Worm (Caenorhabditis elegans) whole organism, L1 larva: Measurements from ENCODE around the gene F54B3.2.

Source experiments
- blmp-1 ChIP-seq: fragments of 150-350 bp; optimal IDR thresholded peaks from 2 replicates; lab custom pipeline; 2014; ENCODE audit warnings: missing biosample characterization, missing genetic modification characterization
- dpl-1 ChIP-seq, 3 experiments: fragments of 150-350 bp in 2 of 3; sonication (generic microtip) in 1 of 3; optimal IDR thresholded peaks; 2 replicates each; lab custom pipeline; 2014 to 2017; ENCODE audit warnings: missing biosample characterization in 3 of 3, missing genetic modification characterization in 3 of 3, missing genetic modification reagents in 3 of 3
- egl-27 ChIP-seq, 2 experiments: fragments of 150-350 bp in 1 of 2; sonication (generic microtip); optimal IDR thresholded peaks; 3 replicates each; lab custom pipeline; 2017 to 2018; ENCODE audit warnings: missing biosample characterization in 2 of 2, missing genetic modification characterization in 2 of 2, missing genetic modification reagents in 2 of 2
- nhr-11 ChIP-seq: fragments of 150-350 bp; optimal IDR thresholded peaks from 2 replicates; lab custom pipeline; 2014; ENCODE audit warnings: missing biosample characterization, missing genetic modification characterization

DNA sequence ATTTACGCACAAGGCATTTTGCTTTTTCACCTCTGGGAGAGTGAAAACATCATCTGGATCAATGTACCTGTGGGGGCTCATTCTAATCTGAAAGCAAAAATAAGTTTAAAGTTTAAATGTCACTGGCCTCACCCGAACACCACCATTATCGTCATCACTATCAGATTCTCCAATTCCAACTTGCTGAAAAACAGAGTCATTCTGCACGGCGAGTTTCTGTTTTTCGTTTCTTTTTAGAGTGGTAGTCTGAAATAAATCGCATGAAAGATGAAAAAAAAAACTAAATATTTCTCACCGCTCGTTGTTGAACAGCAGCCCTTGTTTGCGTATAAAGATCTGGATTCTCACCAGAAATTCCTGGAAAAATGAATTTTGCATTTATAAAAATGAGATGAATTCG, 22.8 kb downstream of the F54B3.2 start:
- TF ChIP-seq nhr-11 (no peak), egl-27 (tag; optimal IDR thresholded peaks at IDR 0.05; lab: Kevin White, UChicago) (no peak), dpl-1 (GFP tag; optimal IDR thresholded peaks at IDR 0.05; lab: Kevin White, UChicago) (no peak), blmp-1 (tag; lab: Kevin White, UChicago) (no peak)
